Worm (Caenorhabditis elegans) whole organism, L4/young adult: Measurements from ENCODE around the gene igeg-2.
"Not testable (repeated sequence)": the region's sequence is repeated elsewhere in the genome, so short reads cannot be mapped to it uniquely, and the experiment has no call there.

Experiments
- W03F9.2 ChIP-seq: fragments of 150-350 bp; optimal IDR thresholded peaks from 2 replicates; lab custom pipeline; 2014; ENCODE audit warnings: missing biosample characterization, missing genetic modification characterization
- dao-5 ChIP-seq: sonication (generic microtip); optimal IDR thresholded peaks from 2 replicates; lab custom pipeline; 2016; ENCODE audit warnings: missing genotype, missing genetic modification characterization, moderate library complexity, missing compliant biosample characterization
- him-1 ChIP-seq: sonication (generic microtip); optimal IDR thresholded peaks from 2 replicates; lab custom pipeline; 2016; ENCODE audit warnings: missing genotype, missing genetic modification reagents, missing genetic modification characterization, missing compliant biosample characterization

ce11 chrX:11439740-11440139 lies 6.7 kb downstream of the igeg-2 start, which contains the start of gene F46C3.7:
- TF ChIP-seq W03F9.2 (tag; lab: Kevin White, UChicago); dao-5; him-1 (tag; lab: Kevin White, UChicago): not testable (repeated sequence)
